Worm (Caenorhabditis elegans) whole organism, late embryonic: ENCODE results near the gene nhr-152.

Experiments
- ahr-1 ChIP-seq: sonication (generic microtip); optimal IDR thresholded peaks from 2 replicates; lab custom pipeline; 2016; ENCODE audit warnings: missing genetic modification characterization, missing compliant biosample characterization
- ama-1 ChIP-seq: fragments of 150-350 bp; optimal IDR thresholded peaks from 2 replicates; lab custom pipeline; 2014
- ceh-24 ChIP-seq: sonication (generic microtip); optimal IDR thresholded peaks from 2 replicates; lab custom pipeline; 2016; ENCODE audit warnings: mild to moderate bottlenecking, missing genetic modification characterization, missing compliant biosample characterization
- ceh-48 ChIP-seq: sonication (generic microtip); optimal IDR thresholded peaks from 2 replicates; lab custom pipeline; 2016; ENCODE audit warnings: missing genetic modification characterization, inconsistent platforms, missing compliant biosample characterization
- che-1 ChIP-seq: sonication (generic microtip); optimal IDR thresholded peaks from 2 replicates; lab custom pipeline; 2016; ENCODE audit warnings: mild to moderate bottlenecking, missing genetic modification characterization, missing compliant biosample characterization
- elt-2 ChIP-seq: sonication (generic microtip); optimal IDR thresholded peaks from 2 replicates; lab custom pipeline; 2016; ENCODE audit warnings: missing genetic modification reagents, missing genetic modification characterization, missing compliant biosample characterization
- fkh-10 ChIP-seq: fragments of 150-350 bp; optimal IDR thresholded peaks from 2 replicates; lab custom pipeline; 2014; ENCODE audit warnings: missing biosample characterization, missing genetic modification reagents, missing genetic modification characterization
- lin-11 ChIP-seq: fragments of 200-800 bp; sonication (Bioruptor generic); optimal IDR thresholded peaks from 2 replicates; lab custom pipeline; 2018; ENCODE audit warnings: mild to moderate bottlenecking, missing genetic modification characterization, missing compliant biosample characterization
- nhr-11 ChIP-seq: fragments of 150-350 bp; optimal IDR thresholded peaks from 2 replicates; lab custom pipeline; 2014; ENCODE audit warnings: missing biosample characterization, missing genetic modification characterization
- pag-3 ChIP-seq: sonication (generic microtip); optimal IDR thresholded peaks from 2 replicates; lab custom pipeline; 2016; ENCODE audit warnings: missing compliant biosample characterization, missing genetic modification characterization, borderline replicate concordance
- pqm-1 ChIP-seq: sonication (generic microtip); optimal IDR thresholded peaks from 2 replicates; lab custom pipeline; 2016; ENCODE audit warnings: missing genetic modification characterization, missing compliant biosample characterization
- sdc-2 ChIP-seq: sonication (generic microtip); optimal IDR thresholded peaks from 2 replicates; lab custom pipeline; 2016; ENCODE audit warnings: missing genotype, missing genetic modification characterization, missing compliant biosample characterization
- unc-55 ChIP-seq: sonication (generic microtip); optimal IDR thresholded peaks from 2 replicates; lab custom pipeline; 2017; ENCODE audit warnings: missing biosample characterization, missing genetic modification reagents, missing genetic modification characterization
- unc-86 ChIP-seq: sonication (generic microtip); optimal IDR thresholded peaks from 2 replicates; lab custom pipeline; 2016; ENCODE audit warnings: missing genetic modification characterization, missing compliant biosample characterization

- TF ChIP-seq che-1 (tag; lab: Kevin White, UChicago) (no peak), nhr-11 (tag; lab: Kevin White, UChicago) (no peak), fkh-10 (GFP tag; lab: Kevin White, UChicago) (no peak), ceh-24 (tag; lab: Kevin White, UChicago) (no peak), unc-86 (tag; lab: Kevin White, UChicago) (no peak), sdc-2 (no peak), unc-55 (GFP tag; lab: Kevin White, UChicago) (no peak), pag-3 (no peak), ceh-48 (tag; lab: Kevin White, UChicago) (no peak), pqm-1 (tag; lab: Kevin White, UChicago) (no peak), lin-11 (tag; lab: Kevin White, UChicago) (no peak), ahr-1 (tag; lab: Kevin White, UChicago) (no peak), elt-2 (tag; lab: Kevin White, UChicago) (no peak), ama-1 (lab: Kevin White, UChicago) (no peak)
These were observed 22.4 kb downstream of the nhr-152 start, which contains the start of gene ZK105.11 for ce11 chrV:7708525-7708924.
